Fruit fly (Drosophila melanogaster) whole organism, prepupa: ENCODE results near the gene CG8349.

ENCODE experiments used
- CG10631 ChIP-seq: fragments of 200-800 bp; sonication (Bioruptor generic); optimal IDR thresholded peaks from 2 replicates; lab custom pipeline; 2016; ENCODE audit warnings: missing biosample characterization, missing genetic modification characterization
- CG10669 ChIP-seq: fragments of 200-800 bp; sonication (Bioruptor generic); optimal IDR thresholded peaks from 3 replicates; lab custom pipeline; 2018; ENCODE audit warnings: missing biosample characterization, mild to moderate bottlenecking, missing genetic modification characterization, moderate library complexity
- CG11762 ChIP-seq: fragments of 200-800 bp; sonication (Bioruptor generic); optimal IDR thresholded peaks from 3 replicates; lab custom pipeline; 2016; ENCODE audit warnings: missing biosample characterization, missing genetic modification characterization; ENCODE audit not compliant: insufficient read depth
- CG6163 ChIP-seq: fragments of 200-800 bp; sonication (Bioruptor generic); IDR thresholded peaks from 3 replicates; pipeline ENCODE4 v1.3.6; 2022; ENCODE audit warnings: missing biosample characterization, missing genetic modification characterization
- CG6792 ChIP-seq: fragments of 200-800 bp; sonication (Bioruptor generic); optimal IDR thresholded peaks from 3 replicates; lab custom pipeline; 2016; ENCODE audit warnings: missing biosample characterization, missing genetic modification characterization
- CG7368 ChIP-seq: fragments of 200-800 bp; sonication (Bioruptor generic); optimal IDR thresholded peaks from 3 replicates; lab custom pipeline; 2016; ENCODE audit warnings: missing biosample characterization, missing genetic modification characterization
- CG8319 ChIP-seq: fragments of 200-800 bp; sonication (Bioruptor generic); optimal IDR thresholded peaks from 3 replicates; lab custom pipeline; 2016; ENCODE audit warnings: missing biosample characterization, missing genetic modification characterization
- Lpt ChIP-seq: fragments of 200-800 bp; sonication (Bioruptor generic); optimal IDR thresholded peaks from 3 replicates; lab custom pipeline; 2016; ENCODE audit warnings: missing biosample characterization, missing genetic modification characterization
- Smox ChIP-seq: fragments of 200-800 bp; sonication (Bioruptor generic); optimal IDR thresholded peaks from 3 replicates; lab custom pipeline; 2016; ENCODE audit warnings: missing biosample characterization, missing genetic modification characterization
- achi ChIP-seq: fragments of 200-800 bp; sonication (Bioruptor generic); optimal IDR thresholded peaks from 3 replicates; lab custom pipeline; 2016; ENCODE audit warnings: missing biosample characterization, missing genetic modification characterization
- dac ChIP-seq: fragments of 200-800 bp; sonication (Bioruptor generic); optimal IDR thresholded peaks from 2 replicates; lab custom pipeline; 2017; ENCODE audit warnings: missing biosample characterization, mild to moderate bottlenecking, missing genetic modification characterization
- fd85E ChIP-seq: fragments of 200-800 bp; sonication (Bioruptor generic); optimal IDR thresholded peaks from 3 replicates; lab custom pipeline; 2016; ENCODE audit warnings: missing biosample characterization, missing genetic modification characterization

DNA sequence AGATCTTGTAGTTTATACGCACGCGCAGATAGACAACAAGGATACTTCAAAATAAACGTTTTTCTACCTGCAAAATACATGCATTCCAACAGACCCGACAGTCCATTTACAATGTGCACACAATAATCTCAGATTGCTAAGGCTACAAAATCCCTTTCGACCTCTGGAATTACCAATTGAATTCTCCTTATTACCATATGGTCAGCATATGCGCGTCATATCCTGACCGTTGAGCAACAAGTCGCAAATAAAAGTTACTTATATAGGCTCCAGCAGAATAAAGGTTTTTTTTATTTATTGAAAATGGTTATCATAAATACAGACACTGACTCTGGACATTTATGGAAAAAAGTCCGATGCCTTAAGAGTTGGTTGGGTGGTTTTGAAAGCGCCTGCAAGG lies 6.4 kb upstream of the CG8349 start:
- TF ChIP-seq CG10631 (GFP tag; lab: Kevin White, UChicago) (no peak), CG6792 (GFP tag; lab: Kevin White, UChicago) (no peak), CG7368 (GFP tag; lab: Kevin White, UChicago) (no peak), Smox (GFP tag; lab: Kevin White, UChicago) (no peak), achi (GFP tag; lab: Kevin White, UChicago) (no peak), CG11762 (GFP tag; lab: Kevin White, UChicago) (no peak), CG6163 (GFP tag; lab: Robert Waterston, UW) (no peak), CG8319 (no peak), CG10669 (GFP tag; lab: Kevin White, UChicago) (no peak), dac (GFP tag; lab: Kevin White, UChicago) (no peak), Lpt (GFP tag; lab: Kevin White, UChicago) (no peak), fd85E (GFP tag; lab: Kevin White, UChicago) (no peak)
